Fruit fly (Drosophila melanogaster) whole organism, pupa: Measurements from ENCODE around the gene Hmbs.
A peak's percentile ranks its signal among the peaks of the same experiment; 100 is the strongest.

Experiments used
- CG32121 ChIP-seq: fragments of 200-800 bp; sonication (Bioruptor generic); IDR thresholded peaks from 2 replicates; pipeline ENCODE4 v1.3.6; 2022; ENCODE audit warnings: missing biosample characterization, missing genetic modification characterization
- CG4496 ChIP-seq: fragments of 200-800 bp; sonication (Bioruptor generic); IDR thresholded peaks from 3 replicates; pipeline ENCODE4 v1.3.6; 2022; ENCODE audit warnings: missing biosample characterization, missing genetic modification characterization
- Pif1B ChIP-seq: fragments of 200-800 bp; sonication (Bioruptor generic); optimal IDR thresholded peaks from 3 replicates; lab custom pipeline; 2016; ENCODE audit warnings: missing biosample characterization, missing genetic modification characterization
- Snoo ChIP-seq: fragments of 200-800 bp; sonication (Bioruptor generic); optimal IDR thresholded peaks from 3 replicates; lab custom pipeline; 2017; ENCODE audit warnings: missing biosample characterization, mild to moderate bottlenecking, missing genetic modification characterization, inconsistent platforms
- fd96Ca ChIP-seq: fragments of 200-800 bp; sonication (Bioruptor generic); IDR thresholded peaks from 3 replicates; pipeline ENCODE4 v1.3.6; 2022; ENCODE audit warnings: missing biosample characterization, missing genetic modification characterization
- gl ChIP-seq: fragments of 200-800 bp; sonication (Bioruptor generic); optimal IDR thresholded peaks from 2 replicates; lab custom pipeline; 2018; ENCODE audit warnings: missing biosample characterization, mild to moderate bottlenecking, missing genetic modification characterization

DNA sequence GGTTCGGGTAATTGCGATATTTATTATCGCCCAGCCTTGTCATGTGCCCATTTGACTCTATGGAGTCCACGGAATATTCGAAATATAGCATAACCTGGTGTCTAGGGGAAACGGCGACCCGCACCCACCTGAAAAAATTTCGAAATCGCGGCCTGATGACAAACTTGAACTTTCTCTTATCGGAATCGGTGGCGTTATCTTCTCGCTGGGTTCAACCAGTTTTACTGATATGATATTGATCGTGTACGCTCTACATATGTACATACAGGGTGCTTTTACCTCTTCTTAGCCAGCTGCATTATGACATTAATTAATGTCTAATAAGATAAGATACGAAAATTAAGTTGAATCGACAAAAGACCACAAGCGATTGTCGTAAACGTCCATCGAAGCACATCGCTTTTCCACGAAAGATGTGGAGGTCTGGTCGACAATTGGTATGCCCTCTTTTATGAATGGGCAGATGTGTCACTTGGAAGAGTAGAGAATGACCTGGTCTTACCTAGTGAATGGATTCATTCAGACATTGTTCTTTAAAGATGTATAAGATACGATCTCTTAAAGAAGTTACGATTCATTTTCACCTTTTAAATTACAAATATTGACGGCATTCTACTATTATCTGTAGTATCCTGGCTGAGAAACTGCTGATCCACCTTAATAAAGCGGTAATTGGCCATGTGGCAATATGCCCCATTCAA is 14.3 kb upstream of the Hmbs start:
- TF ChIP-seq CG32121 (GFP tag; lab: Robert Waterston, UW): no peak
- no peak for TF ChIP-seq CG4496 (GFP tag; lab: Robert Waterston, UW)
- TF ChIP-seq fd96Ca (GFP tag; lab: Robert Waterston, UW): peak; percentile 59; the same call in 2 of the 3 replicates
- TF ChIP-seq gl: no peak
- peak; percentile 37 for TF ChIP-seq Snoo
- peak; percentile 38 for TF ChIP-seq Pif1B
